Worm (Caenorhabditis elegans) whole organism, L2 larva: Measurements from ENCODE around the gene C33A12.19.

Experiments
- C34F6.9 ChIP-seq: fragments of 150-350 bp; optimal IDR thresholded peaks from 2 replicates; lab custom pipeline; 2014; ENCODE audit warnings: missing biosample characterization, missing genetic modification characterization
- F13H6.1 ChIP-seq: sonication (generic microtip); optimal IDR thresholded peaks from 2 replicates; lab custom pipeline; 2016; ENCODE audit warnings: missing genetic modification characterization, missing compliant biosample characterization
- R02D3.7 ChIP-seq: fragments of 150-350 bp; optimal IDR thresholded peaks from 2 replicates; lab custom pipeline; 2014; ENCODE audit warnings: missing biosample characterization, missing genetic modification characterization
- Y55F3AM.14 ChIP-seq: fragments of 200-800 bp; sonication (Bioruptor generic); optimal IDR thresholded peaks from 2 replicates; lab custom pipeline; 2018; ENCODE audit warnings: mild to moderate bottlenecking, missing genetic modification characterization, missing compliant biosample characterization
- ZK546.5 ChIP-seq: sonication (generic microtip); optimal IDR thresholded peaks from 2 replicates; lab custom pipeline; 2017; ENCODE audit warnings: missing biosample characterization, missing genetic modification characterization
- alr-1 ChIP-seq: fragments of 150-350 bp; optimal IDR thresholded peaks from 2 replicates; lab custom pipeline; 2014; ENCODE audit warnings: missing biosample characterization, missing genetic modification characterization
- aly-2 ChIP-seq: fragments of 150-350 bp; optimal IDR thresholded peaks from 2 replicates; lab custom pipeline; 2014; ENCODE audit warnings: missing biosample characterization, missing genetic modification characterization
- ama-1 ChIP-seq: fragments of 150-350 bp; optimal IDR thresholded peaks from 2 replicates; lab custom pipeline; 2018; ENCODE audit warnings: inconsistent platforms
- blmp-1 ChIP-seq: sonication (generic microtip); optimal IDR thresholded peaks from 2 replicates; lab custom pipeline; 2017; ENCODE audit warnings: missing genetic modification characterization, mild to moderate bottlenecking, missing compliant biosample characterization, antibody characterized with exemption, moderate library complexity; ENCODE audit not compliant: insufficient read depth
- ceh-16 ChIP-seq: fragments of 150-350 bp; optimal IDR thresholded peaks from 2 replicates; lab custom pipeline; 2014; ENCODE audit warnings: missing biosample characterization, missing genetic modification characterization
- ceh-82 ChIP-seq: fragments of 150-350 bp; optimal IDR thresholded peaks from 2 replicates; lab custom pipeline; 2014; ENCODE audit warnings: missing biosample characterization, missing genetic modification characterization
- crh-2 ChIP-seq: sonication (generic microtip); optimal IDR thresholded peaks from 2 replicates; lab custom pipeline; 2017; ENCODE audit warnings: missing biosample characterization, missing genetic modification characterization
- dmd-4 ChIP-seq: sonication (generic microtip); optimal IDR thresholded peaks from 2 replicates; lab custom pipeline; 2017; ENCODE audit warnings: missing biosample characterization, missing genetic modification characterization
- egl-27 ChIP-seq: sonication (generic microtip); optimal IDR thresholded peaks from 3 replicates; lab custom pipeline; 2017; ENCODE audit warnings: missing biosample characterization, missing genetic modification reagents, missing genetic modification characterization
- elt-1 ChIP-seq: fragments of 150-350 bp; optimal IDR thresholded peaks from 2 replicates; lab custom pipeline; 2014; ENCODE audit warnings: missing biosample characterization, missing genetic modification characterization
- fos-1 ChIP-seq: fragments of 150-350 bp; optimal IDR thresholded peaks from 2 replicates; lab custom pipeline; 2014; ENCODE audit warnings: missing biosample characterization, missing genetic modification characterization
- gmeb-1 ChIP-seq: fragments of 150-350 bp; optimal IDR thresholded peaks from 2 replicates; lab custom pipeline; 2014; ENCODE audit warnings: missing biosample characterization, missing genetic modification characterization
- lin-39 ChIP-seq: fragments of 150-350 bp; optimal IDR thresholded peaks from 2 replicates; lab custom pipeline; 2014; ENCODE audit warnings: missing biosample characterization, missing genetic modification reagents, missing genetic modification characterization
- lsy-2 ChIP-seq, 2 experiments: fragments of 150-350 bp in 1 of 2; sonication (generic microtip) in 1 of 2; optimal IDR thresholded peaks; 2 replicates each; lab custom pipeline; 2014 to 2017; ENCODE audit warnings: missing biosample characterization in 2 of 2, missing genetic modification characterization in 2 of 2
- mab-5 ChIP-seq: fragments of 150-350 bp; optimal IDR thresholded peaks from 2 replicates; lab custom pipeline; 2014; ENCODE audit warnings: missing biosample characterization, missing genetic modification characterization
- mbf-1 ChIP-seq: sonication (generic microtip); optimal IDR thresholded peaks from 2 replicates; lab custom pipeline; 2017; ENCODE audit warnings: missing biosample characterization, missing genetic modification characterization
- mdl-1 ChIP-seq, 2 experiments: fragments of 150-350 bp in 1 of 2; sonication (generic microtip) in 1 of 2; optimal IDR thresholded peaks; 2 replicates each; lab custom pipeline; 2017; ENCODE audit warnings: missing biosample characterization in 2 of 2, missing genetic modification characterization in 2 of 2
- nhr-12 ChIP-seq: fragments of 150-350 bp; optimal IDR thresholded peaks from 2 replicates; lab custom pipeline; 2014; ENCODE audit warnings: missing biosample characterization, missing genetic modification characterization
- nhr-21 ChIP-seq: fragments of 150-350 bp; optimal IDR thresholded peaks from 2 replicates; lab custom pipeline; 2014; ENCODE audit warnings: missing biosample characterization, missing genetic modification characterization
- nhr-6 ChIP-seq: fragments of 150-350 bp; optimal IDR thresholded peaks from 2 replicates; lab custom pipeline; 2014; ENCODE audit warnings: missing biosample characterization, missing genetic modification characterization
- nhr-77 ChIP-seq: fragments of 150-350 bp; optimal IDR thresholded peaks from 2 replicates; lab custom pipeline; 2014; ENCODE audit warnings: missing biosample characterization, missing genetic modification characterization
- peb-1 ChIP-seq: fragments of 150-350 bp; optimal IDR thresholded peaks from 2 replicates; lab custom pipeline; 2014; ENCODE audit warnings: missing biosample characterization, missing genetic modification characterization
- sem-4 ChIP-seq: fragments of 150-350 bp; optimal IDR thresholded peaks from 2 replicates; lab custom pipeline; 2014; ENCODE audit warnings: missing biosample characterization, missing genetic modification reagents, missing genetic modification characterization
- skn-1 ChIP-seq: sonication (generic microtip); optimal IDR thresholded peaks from 2 replicates; lab custom pipeline; 2017; ENCODE audit warnings: missing biosample characterization, missing genetic modification characterization
- sma-3 ChIP-seq: sonication (generic microtip); optimal IDR thresholded peaks from 2 replicates; lab custom pipeline; 2016; ENCODE audit warnings: missing genetic modification reagents, missing genetic modification characterization, missing compliant biosample characterization
- snpc-4 ChIP-seq: fragments of 150-350 bp; optimal IDR thresholded peaks from 2 replicates; lab custom pipeline; 2014; ENCODE audit warnings: missing biosample characterization, missing genetic modification characterization
- unc-55 ChIP-seq: fragments of 150-350 bp; sonication (generic microtip); optimal IDR thresholded peaks from 3 replicates; lab custom pipeline; 2014; ENCODE audit warnings: missing biosample characterization, missing genetic modification reagents, missing genetic modification characterization
- zag-1 ChIP-seq: fragments of 150-350 bp; optimal IDR thresholded peaks from 2 replicates; lab custom pipeline; 2014; ENCODE audit warnings: missing biosample characterization, missing genetic modification characterization
- ztf-1 ChIP-seq: fragments of 200-800 bp; sonication (Bioruptor generic); conservative IDR thresholded peaks from 2 replicates; pipeline ENCODE4 v1.3.6; 2022; ENCODE audit warnings: missing genetic modification characterization, missing compliant biosample characterization
- ztf-11 ChIP-seq: sonication (generic microtip); optimal IDR thresholded peaks from 2 replicates; lab custom pipeline; 2017; ENCODE audit warnings: missing biosample characterization, missing genetic modification characterization

The C33A12.19 gene

ce11 chrIV:9477135-9477928 lies 39.5 kb upstream of the C33A12.19 start, which contains the start of gene wrt-3 (continued):
- TF ChIP-seq snpc-4 (no peak), dmd-4 (tag; lab: Kevin White, UChicago) (no peak)

- TF ChIP-seq blmp-1 (tag; lab: Kevin White, UChicago) (no peak), elt-1 (tag; lab: Kevin White, UChicago) (no peak), mbf-1 (no peak), fos-1 (tag; lab: Kevin White, UChicago) (no peak)
Observed at ce11 chrIV:9480936-9481335, 35.9 kb upstream of the C33A12.19 start, which contains the start of gene cng-3. Gene cng-3, minus strand, starts transcription at chrIV:9481037.

ce11 chrIV:9485040-9485439 lies 31.8 kb upstream of the C33A12.19 start, which contains the start of gene gadr-2:
Gene gadr-2, minus strand, starts transcription at chrIV:9485140.
- TF ChIP-seq snpc-4 (no peak), aly-2 (no peak), C34F6.9 (no peak), ceh-82 (tag; lab: Kevin White, UChicago) (no peak)

- no peak for TF ChIP-seq elt-1 (tag; lab: Kevin White, UChicago)
- no peak for TF ChIP-seq ama-1
- no peak for TF ChIP-seq blmp-1 (tag; lab: Kevin White, UChicago)
- no peak for TF ChIP-seq alr-1
- TF ChIP-seq mab-5 (tag; lab: Kevin White, UChicago): no peak
- TF ChIP-seq crh-2: no peak
- TF ChIP-seq nhr-6 (tag; lab: Kevin White, UChicago): no peak
- TF ChIP-seq mdl-1 (tag; optimal IDR thresholded peaks at IDR 0.05; lab: Kevin White, UChicago): no peak
- TF ChIP-seq nhr-77 (tag; lab: Kevin White, UChicago): no peak
- TF ChIP-seq ZK546.5: no peak
- no peak for TF ChIP-seq ceh-16
- TF ChIP-seq fos-1 (tag; lab: Kevin White, UChicago): no peak
- no peak for TF ChIP-seq C34F6.9
- TF ChIP-seq egl-27 (tag; lab: Kevin White, UChicago): no peak
- TF ChIP-seq gmeb-1 (tag; lab: Kevin White, UChicago): no peak
- TF ChIP-seq lsy-2 (tag; optimal IDR thresholded peaks at IDR 0.05; lab: Kevin White, UChicago): no peak
Observed at ce11 chrIV:9485972-9486371, 30.8 kb upstream of the C33A12.19 start, which contains the start of gene sru-2. Gene sru-2, plus strand, starts transcription at chrIV:9486272.

- TF ChIP-seq ZK546.5 (no peak), C34F6.9 (no peak), ceh-82 (tag; lab: Kevin White, UChicago) (no peak), sem-4 (tag; lab: Kevin White, UChicago) (no peak), ztf-1 (GFP tag; lab: Robert Waterston, UW) (no peak), ztf-11 (tag; lab: Kevin White, UChicago) (no peak), mdl-1 (tag; optimal IDR thresholded peaks at IDR 0.05; lab: Kevin White, UChicago) (no peak), unc-55 (GFP tag; lab: Kevin White, UChicago) (no peak), Y55F3AM.14 (GFP tag; lab: Kevin White, UChicago) (no peak), nhr-21 (tag; lab: Kevin White, UChicago) (no peak), ama-1 (no peak), snpc-4 (no peak), skn-1 (tag; lab: Kevin White, UChicago) (no peak), F13H6.1 (tag; lab: Kevin White, UChicago) (no peak), sma-3 (no peak)
Observed at ce11 chrIV:9486779-9487178, 30.0 kb upstream of the C33A12.19 start.

ce11 chrIV:9488315-9488714 lies 28.5 kb upstream of the C33A12.19 start, which contains the start of gene sru-1:
Gene sru-1, plus strand, starts transcription at chrIV:9488615.
- TF ChIP-seq elt-1 (tag; lab: Kevin White, UChicago): no peak
- TF ChIP-seq crh-2: no peak
- TF ChIP-seq nhr-77 (tag; lab: Kevin White, UChicago): no peak
- TF ChIP-seq lin-39 (tag; lab: Kevin White, UChicago): no peak
- no peak for TF ChIP-seq ama-1
- no peak for TF ChIP-seq mbf-1
- TF ChIP-seq peb-1: no peak
- no peak for TF ChIP-seq nhr-12 (tag; lab: Kevin White, UChicago)
- TF ChIP-seq sem-4 (tag; lab: Kevin White, UChicago): no peak
- TF ChIP-seq zag-1 (tag; lab: Kevin White, UChicago): no peak
- TF ChIP-seq R02D3.7 (tag; lab: Kevin White, UChicago): no peak
